Fruit fly (Drosophila melanogaster): ENCODE data around the gene Sema1a.
A peak's percentile ranks its signal among the peaks of the same experiment; 100 is the strongest.

dm6 chr2L:8579886-8580285 is 37.9 kb downstream of the Sema1a start:
- no peak for TF ChIP-seq ftz-f1 (GFP tag; optimal IDR thresholded peaks at IDR 0.05)
- no peak for TF ChIP-seq wek (GFP tag; optimal IDR thresholded peaks at IDR 0.05)
- no peak for TF ChIP-seq CG7786 (GFP tag; optimal IDR thresholded peaks at IDR 0.05)
- no peak for TF ChIP-seq pb (GFP tag; optimal IDR thresholded peaks at IDR 0.05)
- TF ChIP-seq fd96Cb (tag; optimal IDR thresholded peaks at IDR 0.05) = peak; percentile 17
- no peak for TF ChIP-seq CG9609 (GFP tag; optimal IDR thresholded peaks at IDR 0.05)
- no peak for TF ChIP-seq Spps (tag; optimal IDR thresholded peaks at IDR 0.05)
- TF ChIP-seq Poxn (GFP tag; IDR thresholded peaks at IDR 0.05) = no peak
- no peak for TF ChIP-seq CG11696 (GFP tag; IDR thresholded peaks at IDR 0.05)
- TF ChIP-seq jigr1 (GFP tag; IDR thresholded peaks at IDR 0.05) = no peak
- TF ChIP-seq wdn (GFP tag; IDR thresholded peaks at IDR 0.05) = no peak
- TF ChIP-seq Atf6 (GFP tag; IDR thresholded peaks at IDR 0.05) = no peak
- TF ChIP-seq Taf1 (GFP tag; IDR thresholded peaks at IDR 0.05) = no peak
- TF ChIP-seq slou (GFP tag; optimal IDR thresholded peaks at IDR 0.05) = no peak

Data from whole organism, embryonic.